Worm (Caenorhabditis elegans) whole organism, L1 larva: Measurements from ENCODE around the gene cdc-37.

Experiments used
- fkh-4 ChIP-seq: sonication (generic microtip); optimal IDR thresholded peaks from 2 replicates; lab custom pipeline; 2016; ENCODE audit warnings: missing compliant biosample characterization, missing genetic modification characterization, borderline replicate concordance
- sptf-1 ChIP-seq: fragments of 150-350 bp; optimal IDR thresholded peaks from 2 replicates; lab custom pipeline; 2014; ENCODE audit warnings: missing biosample characterization, missing genetic modification characterization

ce11 chrII:606033-606432 is 25.6 kb upstream of the cdc-37 start, which contains the start of gene W04H10.5:
- TF ChIP-seq fkh-4 (tag; lab: Kevin White, UChicago), result no peak
- no peak for TF ChIP-seq sptf-1 (tag; lab: Kevin White, UChicago)
